Worm (Caenorhabditis elegans) whole organism, young adult: ENCODE data around the gene gst-23.

Source experiments
- F49E8.2 ChIP-seq: sonication (generic microtip); optimal IDR thresholded peaks from 3 replicates; lab custom pipeline; 2017; ENCODE audit warnings: missing genetic modification characterization, mild to moderate bottlenecking, missing compliant biosample characterization, antibody characterized with exemption, moderate library complexity; ENCODE audit not compliant: insufficient read depth
- Y95B8A.8 ChIP-seq: fragments of 200-800 bp; sonication (Bioruptor generic); IDR thresholded peaks from 2 replicates; pipeline ENCODE4 v1.3.6; 2022; ENCODE audit warnings: missing genetic modification reagents, missing genetic modification characterization, missing compliant biosample characterization
- ccch-3 ChIP-seq: fragments of 200-800 bp; sonication (Bioruptor generic); optimal IDR thresholded peaks from 2 replicates; lab custom pipeline; 2018; ENCODE audit warnings: mild to moderate bottlenecking, missing genetic modification characterization, missing compliant biosample characterization
- gei-17 ChIP-seq: fragments of 200-800 bp; sonication (Bioruptor generic); optimal IDR thresholded peaks from 2 replicates; lab custom pipeline; 2018; ENCODE audit warnings: mild to moderate bottlenecking, missing genetic modification characterization, missing compliant biosample characterization
- lin-35 ChIP-seq, 3 experiments: fragments of 150-350 bp in 2 of 3; sonication (generic microtip) in 1 of 3; optimal IDR thresholded peaks; 2 replicates each; lab custom pipeline; 2014 to 2018; ENCODE audit warnings: missing biosample characterization in 3 of 3, missing genetic modification characterization in 3 of 3, missing genetic modification reagents in 3 of 3
- pha-4 ChIP-seq: fragments of 150-350 bp; sonication (generic microtip); optimal IDR thresholded peaks from 2 replicates; lab custom pipeline; 2014; ENCODE audit warnings: missing biosample characterization, missing genetic modification reagents, missing genetic modification characterization
- rec-8 ChIP-seq, 2 experiments: sonication (generic microtip); optimal IDR thresholded peaks; 2 replicates each; lab custom pipeline; 2016; ENCODE audit warnings: mild to moderate bottlenecking in 2 of 2, missing genetic modification characterization in 2 of 2, missing genetic modification reagents in 2 of 2, missing genotype in 2 of 2, missing biosample characterization in 1 of 2, missing compliant biosample characterization in 1 of 2, moderate library complexity in 1 of 2

ce11 chrV:3195814-3196213 is 47.3 kb upstream of the gst-23 start:
- TF ChIP-seq ccch-3 (GFP tag; lab: Kevin White, UChicago) (no peak), pha-4 (tag; lab: Kevin White, UChicago) (no peak), lin-35 (GFP tag; optimal IDR thresholded peaks at IDR 0.05; lab: Kevin White, UChicago) (no peak), rec-8 (tag; optimal IDR thresholded peaks at IDR 0.05; lab: Kevin White, UChicago) (no peak), Y95B8A.8 (no peak), F49E8.2 (tag; lab: Kevin White, UChicago) (no peak), gei-17 (GFP tag; lab: Kevin White, UChicago) (no peak)
